Fruit fly (Drosophila melanogaster): ENCODE data around the gene Atg18b.

- TF ChIP-seq Lpt (GFP tag; optimal IDR thresholded peaks at IDR 0.05) (no peak), vri (GFP tag; optimal IDR thresholded peaks at IDR 0.05) (no peak), CG3919 (GFP tag; optimal IDR thresholded peaks at IDR 0.05) (no peak), Sox15 (GFP tag; optimal IDR thresholded peaks at IDR 0.05) (no peak), net (GFP tag; optimal IDR thresholded peaks at IDR 0.05) (no peak), lz (GFP tag; optimal IDR thresholded peaks at IDR 0.05) (no peak), Hr39 (GFP tag; optimal IDR thresholded peaks at IDR 0.05) (no peak), Hr4 (GFP tag; optimal IDR thresholded peaks at IDR 0.05) (no peak), CG16779 (tag; optimal IDR thresholded peaks at IDR 0.05) (no peak), topi (GFP tag; optimal IDR thresholded peaks at IDR 0.05) (no peak), CG3032 (tag; optimal IDR thresholded peaks at IDR 0.05) (no peak), CG10631 (GFP tag; optimal IDR thresholded peaks at IDR 0.05) (no peak)
These were observed 38.6 kb upstream of the Atg18b start for dm6 chr2L:21259008-21259407.

Data from whole organism, prepupa.